Fruit fly (Drosophila melanogaster) whole organism, embryonic: ENCODE data around the gene ATPsyngamma.

Experiments used
- Awh ChIP-seq: fragments of 200-800 bp; sonication (Bioruptor generic); IDR thresholded peaks from 2 replicates; pipeline ENCODE4, ENCODE4 v1.3.6; 2022; ENCODE audit warnings: missing biosample characterization, missing genetic modification characterization
- B-H1 ChIP-seq: fragments of 200-800 bp; sonication (Bioruptor generic); IDR thresholded peaks from 3 replicates; pipeline ENCODE4 v1.3.6; 2022; ENCODE audit warnings: missing biosample characterization, missing genetic modification characterization
- BtbVII ChIP-seq: fragments of 200-800 bp; sonication (Bioruptor generic); optimal IDR thresholded peaks from 3 replicates; lab custom pipeline; 2017; ENCODE audit warnings: missing biosample characterization, mild to moderate bottlenecking, missing genetic modification characterization
- CG11456 ChIP-seq: fragments of 200-800 bp; sonication (Bioruptor generic); IDR thresholded peaks from 3 replicates; pipeline ENCODE4 v1.3.6; 2022; ENCODE audit warnings: missing biosample characterization, missing genetic modification characterization
- CG13424 ChIP-seq: fragments of 200-800 bp; sonication (Bioruptor generic); optimal IDR thresholded peaks from 2 replicates; lab custom pipeline; 2019; ENCODE audit warnings: missing biosample characterization, mild to moderate bottlenecking, missing genetic modification characterization, moderate library complexity
- CG15269 ChIP-seq: fragments of 200-800 bp; sonication (Bioruptor generic); optimal IDR thresholded peaks from 2 replicates; lab custom pipeline; 2018; ENCODE audit warnings: missing biosample characterization, mild to moderate bottlenecking, missing genetic modification characterization, moderate library complexity
- CG16815 ChIP-seq: fragments of 200-800 bp; sonication (Bioruptor generic); optimal IDR thresholded peaks from 3 replicates; lab custom pipeline; 2017; ENCODE audit warnings: missing biosample characterization, mild to moderate bottlenecking, missing genetic modification characterization
- CG17328 ChIP-seq: fragments of 200-800 bp; sonication (Bioruptor generic); IDR thresholded peaks from 2 replicates; pipeline ENCODE4 v1.3.6; 2022; ENCODE audit warnings: missing biosample characterization, missing genetic modification characterization
- CG17361 ChIP-seq: fragments of 200-800 bp; sonication (Bioruptor generic); IDR thresholded peaks from 3 replicates; pipeline ENCODE4 v1.3.6; 2022; ENCODE audit warnings: missing biosample characterization, missing genetic modification characterization
- CG17802 ChIP-seq: fragments of 200-800 bp; sonication (Bioruptor generic); optimal IDR thresholded peaks from 2 replicates; lab custom pipeline; 2018; ENCODE audit warnings: missing biosample characterization, mild to moderate bottlenecking, missing genetic modification characterization, moderate library complexity
- CG18619 ChIP-seq: fragments of 200-800 bp; sonication (Bioruptor generic); optimal IDR thresholded peaks from 3 replicates; lab custom pipeline; 2017; ENCODE audit warnings: missing biosample characterization, mild to moderate bottlenecking, missing genetic modification characterization
- CG30020 ChIP-seq: fragments of 200-800 bp; optimal IDR thresholded peaks from 2 replicates; lab custom pipeline; 2019; ENCODE audit warnings: missing biosample characterization, mild to moderate bottlenecking, missing genetic modification characterization, moderate library complexity
- CG4617 ChIP-seq: fragments of 200-800 bp; sonication (Bioruptor generic); optimal IDR thresholded peaks from 3 replicates; lab custom pipeline; 2016; ENCODE audit warnings: missing biosample characterization, missing genetic modification characterization, borderline replicate concordance
- CG4730 ChIP-seq: fragments of 200-800 bp; sonication (Bioruptor generic); IDR thresholded peaks from 2 replicates; pipeline ENCODE4 v1.3.6; 2022; ENCODE audit warnings: missing biosample characterization, missing genetic modification characterization
- CG7271 ChIP-seq: fragments of 200-800 bp; sonication (Bioruptor generic); optimal IDR thresholded peaks from 2 replicates; lab custom pipeline; 2018; ENCODE audit warnings: missing biosample characterization, mild to moderate bottlenecking, missing genetic modification characterization, moderate library complexity
- CG7963 ChIP-seq: fragments of 200-800 bp; sonication (Bioruptor generic); IDR thresholded peaks from 3 replicates; pipeline ENCODE4 v1.3.6; 2022; ENCODE audit warnings: missing biosample characterization, missing genetic modification characterization; ENCODE audit not compliant: partially characterized antibody
- CG8359 ChIP-seq: fragments of 200-800 bp; sonication (Bioruptor generic); optimal IDR thresholded peaks from 2 replicates; lab custom pipeline; 2017; ENCODE audit warnings: missing biosample characterization, mild to moderate bottlenecking, missing genetic modification characterization, borderline replicate concordance
- Camta ChIP-seq: fragments of 200-800 bp; sonication (Bioruptor generic); optimal IDR thresholded peaks from 2 replicates; lab custom pipeline; 2016; ENCODE audit warnings: missing biosample characterization, missing genetic modification characterization
- CoRest ChIP-seq: fragments of 200-800 bp; sonication (Bioruptor generic); optimal IDR thresholded peaks from 3 replicates; lab custom pipeline; 2018; ENCODE audit warnings: missing biosample characterization, mild to moderate bottlenecking, missing genetic modification characterization, moderate library complexity
- D19B ChIP-seq: fragments of 200-800 bp; sonication (Bioruptor generic); optimal IDR thresholded peaks from 2 replicates; lab custom pipeline; 2017; ENCODE audit warnings: missing biosample characterization, mild to moderate bottlenecking, missing genetic modification characterization
- Dfd ChIP-seq, 2 experiments: fragments of >200 bp; optimal IDR thresholded peaks; 2 replicates each; lab custom pipeline; 2017; ENCODE audit warnings: missing biosample characterization in 2 of 2, missing genetic modification characterization in 2 of 2
- Dip2 ChIP-seq: fragments of 200-800 bp; sonication (Bioruptor generic); IDR thresholded peaks from 2 replicates; pipeline ENCODE4 v1.3.6; 2022; ENCODE audit warnings: missing biosample characterization, missing genetic modification characterization
- Doc2 ChIP-seq: fragments of 200-800 bp; sonication (Bioruptor generic); IDR thresholded peaks from 2 replicates; pipeline ENCODE4 v1.3.6; 2022; ENCODE audit warnings: missing biosample characterization, missing genetic modification characterization
- E2f1 ChIP-seq: fragments of 200-800 bp; sonication (Bioruptor generic); IDR thresholded peaks from 2 replicates; pipeline ENCODE4 v1.3.6; 2022; ENCODE audit warnings: missing biosample characterization, missing genetic modification characterization
- Gsc ChIP-seq: fragments of 200-800 bp; sonication (Bioruptor generic); IDR thresholded peaks from 2 replicates; pipeline ENCODE4 v1.3.6; 2022; ENCODE audit warnings: missing biosample characterization, missing genetic modification characterization
- HmgD ChIP-seq: fragments of 200-800 bp; sonication (Bioruptor generic); optimal IDR thresholded peaks from 3 replicates; lab custom pipeline; 2016; ENCODE audit warnings: missing biosample characterization, missing genetic modification characterization
- Hr51 ChIP-seq, 2 experiments: fragments of 200-800 bp; sonication (Bioruptor generic); optimal IDR thresholded peaks; 2 replicates in 1 of 2; 3 replicates in 1 of 2; lab custom pipeline; 2016 to 2018; ENCODE audit warnings: missing biosample characterization in 2 of 2, missing genetic modification characterization in 2 of 2, mild to moderate bottlenecking in 1 of 2, moderate library complexity in 1 of 2
- NFAT ChIP-seq: fragments of 200-800 bp; sonication (Bioruptor generic); IDR thresholded peaks from 2 replicates; pipeline ENCODE4 v1.3.6; 2022; ENCODE audit warnings: missing biosample characterization, missing genetic modification characterization
- Nf-YB ChIP-seq: fragments of 200-800 bp; sonication (Bioruptor generic); optimal IDR thresholded peaks from 3 replicates; lab custom pipeline; 2019; ENCODE audit warnings: missing biosample characterization, mild to moderate bottlenecking, missing genetic modification characterization, moderate library complexity
- Side ChIP-seq: fragments of 200-800 bp; sonication (Bioruptor generic); optimal IDR thresholded peaks from 2 replicates; lab custom pipeline; 2016; ENCODE audit warnings: missing biosample characterization, missing genetic modification characterization
- amos ChIP-seq: fragments of 200-800 bp; sonication (Bioruptor generic); IDR thresholded peaks from 2 replicates; pipeline ENCODE4 v1.3.6; 2022; ENCODE audit warnings: missing biosample characterization, missing genetic modification characterization; ENCODE audit not compliant: partially characterized antibody
- ara ChIP-seq: fragments of 200-800 bp; sonication (Bioruptor generic); IDR thresholded peaks from 2 replicates; pipeline ENCODE4 v1.3.6; 2022; ENCODE audit warnings: missing biosample characterization, missing genetic modification characterization
- ato ChIP-seq: fragments of 200-800 bp; sonication (Bioruptor generic); IDR thresholded peaks from 2 replicates; pipeline ENCODE4 v1.3.6; 2022; ENCODE audit warnings: missing biosample characterization, missing genetic modification characterization; ENCODE audit not compliant: partially characterized antibody
- bigmax ChIP-seq: fragments of 200-800 bp; sonication (Bioruptor generic); optimal IDR thresholded peaks from 2 replicates; lab custom pipeline; 2018; ENCODE audit warnings: missing biosample characterization, mild to moderate bottlenecking, missing genetic modification characterization
- dmrt99B ChIP-seq: fragments of 200-800 bp; sonication (Bioruptor generic); optimal IDR thresholded peaks from 2 replicates; lab custom pipeline; 2018; ENCODE audit warnings: missing biosample characterization, mild to moderate bottlenecking, missing genetic modification characterization, moderate library complexity
- exex ChIP-seq: fragments of 200-800 bp; sonication (Bioruptor generic); optimal IDR thresholded peaks from 4 replicates; lab custom pipeline; 2018; ENCODE audit warnings: missing biosample characterization, mild to moderate bottlenecking, missing genetic modification characterization, moderate library complexity
- gro ChIP-seq: fragments of 200-800 bp; sonication (Bioruptor generic); optimal IDR thresholded peaks from 2 replicates; lab custom pipeline; 2016; ENCODE audit warnings: missing biosample characterization, missing genetic modification characterization
- hth ChIP-seq: fragments of >200 bp; optimal IDR thresholded peaks from 2 replicates; lab custom pipeline; 2017; ENCODE audit warnings: inconsistent platforms
- insv ChIP-seq, 2 experiments: fragments of 200-800 bp; sonication (Bioruptor generic); optimal IDR thresholded peaks; 3 replicates each; lab custom pipeline; 2016 to 2018; ENCODE audit warnings: missing biosample characterization in 2 of 2, missing genetic modification characterization in 2 of 2
- knrl ChIP-seq: fragments of 200-800 bp; sonication (Bioruptor generic); IDR thresholded peaks from 3 replicates; pipeline ENCODE4 v1.3.6; 2022; ENCODE audit warnings: missing biosample characterization, missing genetic modification characterization; ENCODE audit not compliant: partially characterized antibody
- nmo ChIP-seq: fragments of 200-800 bp; sonication (Bioruptor generic); optimal IDR thresholded peaks from 2 replicates; lab custom pipeline; 2018; ENCODE audit warnings: missing biosample characterization, mild to moderate bottlenecking, missing genetic modification characterization, moderate library complexity
- otp ChIP-seq: fragments of 200-800 bp; sonication (Bioruptor generic); IDR thresholded peaks from 3 replicates; pipeline ENCODE4, ENCODE4 v1.3.6; 2022; ENCODE audit warnings: missing biosample characterization, missing genetic modification characterization
- sna ChIP-seq: fragments of 200-800 bp; sonication (Bioruptor generic); IDR thresholded peaks from 2 replicates; pipeline ENCODE4 v1.3.6; 2022; ENCODE audit warnings: missing biosample characterization, missing genetic modification characterization; ENCODE audit not compliant: partially characterized antibody
- so ChIP-seq: fragments of 200-800 bp; sonication (Bioruptor generic); IDR thresholded peaks from 3 replicates; pipeline ENCODE4 v1.3.6; 2022; ENCODE audit warnings: missing biosample characterization, missing genetic modification characterization
- ssp ChIP-seq: fragments of 200-800 bp; sonication (Bioruptor generic); IDR thresholded peaks from 2 replicates; pipeline ENCODE4 v1.3.6; 2022; ENCODE audit warnings: missing biosample characterization, missing genetic modification characterization
- stc ChIP-seq: fragments of 200-800 bp; sonication (Bioruptor generic); IDR thresholded peaks from 2 replicates; pipeline ENCODE4 v1.3.6; 2022; ENCODE audit warnings: missing biosample characterization, missing genetic modification characterization
- sug ChIP-seq: fragments of 200-800 bp; optimal IDR thresholded peaks from 2 replicates; lab custom pipeline; 2019; ENCODE audit warnings: missing biosample characterization, mild to moderate bottlenecking, missing genetic modification characterization, moderate library complexity
- trh ChIP-seq: fragments of 200-800 bp; sonication (Bioruptor generic); optimal IDR thresholded peaks from 2 replicates; lab custom pipeline; 2016; ENCODE audit warnings: missing biosample characterization, missing genetic modification characterization
- wdn ChIP-seq: fragments of 200-800 bp; sonication (Bioruptor generic); IDR thresholded peaks from 2 replicates; pipeline ENCODE4 v1.3.6; 2022; ENCODE audit warnings: missing biosample characterization, missing genetic modification characterization
- yki ChIP-seq: fragments of >200 bp; optimal IDR thresholded peaks from 3 replicates; lab custom pipeline; 2018

ATPsyngamma gene

DNA sequence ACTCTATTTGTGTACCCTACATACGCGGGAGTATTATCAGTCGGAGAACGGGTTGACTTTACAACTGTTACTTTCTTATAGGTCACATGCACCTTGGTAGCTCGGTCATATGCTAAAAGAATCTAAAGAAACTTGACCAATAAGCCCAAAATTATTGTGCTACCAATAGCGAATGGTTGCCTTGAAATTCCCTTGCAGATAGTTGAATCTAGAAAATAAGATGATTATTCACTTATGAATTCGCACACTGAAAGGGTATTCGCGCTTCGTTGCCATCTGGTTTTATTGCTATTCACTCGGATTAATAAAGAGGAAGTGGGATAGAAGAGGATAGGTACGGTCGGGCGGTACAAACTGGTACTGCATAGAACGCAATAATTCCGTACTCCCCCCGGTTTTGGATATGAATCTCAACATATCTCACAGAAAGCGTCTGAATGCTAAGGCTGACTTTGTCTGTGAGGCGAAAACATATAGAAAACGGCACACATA lies 24.9 kb upstream of the ATPsyngamma start (continued):
- TF ChIP-seq BtbVII (GFP tag; lab: Kevin White, UChicago) (peak; percentile 33), so (GFP tag; lab: Robert Waterston, UW) (peak; percentile 57; the same call in 2 of the 3 replicates), Camta (peak; percentile 45), gro (GFP tag; lab: Kevin White, UChicago) (no peak), Gsc (GFP tag; lab: Robert Waterston, UW) (no peak), CG17361 (GFP tag; lab: Robert Waterston, UW) (peak; percentile 80), otp (GFP tag; lab: Robert Waterston, UW) (0 out of 3 replicates have a peak, but pooled peaks have one; percentile 30), amos (GFP tag; lab: Robert Waterston, UW) (no peak), bigmax (GFP tag; lab: Kevin White, UChicago) (no peak), sna (GFP tag; lab: Robert Waterston, UW) (no peak), dmrt99B (peak; percentile 67), CG18619 (GFP tag; lab: Kevin White, UChicago) (peak; percentile 78), insv (GFP tag; optimal IDR thresholded peaks at IDR 0.05; lab: Kevin White, UChicago) (no peak), CG17802 (tag; lab: Kevin White, UChicago) (peak; percentile 8), Side (GFP tag; lab: Kevin White, UChicago) (peak; percentile 34), CG17328 (GFP tag; lab: Robert Waterston, UW) (peak; percentile 43; the same call in 1 of the 2 replicates), Nf-YB (GFP tag; lab: Kevin White, UChicago) (peak; percentile 54), Hr51 (GFP tag; optimal IDR thresholded peaks at IDR 0.05; lab: Kevin White, UChicago) (peak; percentile 74 to 82), hth (no peak), yki (lab: Kevin White, UChicago) (no peak), exex (tag; lab: Kevin White, UChicago) (peak; percentile 65), Doc2 (GFP tag; lab: Robert Waterston, UW) (no peak), CG11456 (GFP tag; lab: Robert Waterston, UW) (peak; percentile 68; the same call in 2 of the 3 replicates), ato (GFP tag; lab: Robert Waterston, UW) (no peak), CoRest (peak; percentile 88), HmgD (GFP tag; lab: Kevin White, UChicago) (no peak), trh (GFP tag; lab: Kevin White, UChicago) (peak; percentile 27), CG13424 (peak; percentile 77), CG15269 (tag; lab: Kevin White, UChicago) (peak; percentile 81), Awh (GFP tag; lab: Robert Waterston, UW) (no peak), knrl (GFP tag; lab: Robert Waterston, UW) (no peak), D19B (GFP tag; lab: Kevin White, UChicago) (peak; percentile 87), Dip2 (0 out of 2 replicates have a peak, but pooled peaks have one; percentile 10), ssp (GFP tag; lab: Robert Waterston, UW) (peak; percentile 59), sug (tag; lab: Kevin White, UChicago) (peak; percentile 40), ara (peak; percentile 36; the same call in 1 of the 2 replicates), NFAT (GFP tag; lab: Robert Waterston, UW) (no peak), CG16815 (GFP tag; lab: Kevin White, UChicago) (peak; percentile 77), Dfd (GFP tag; optimal IDR thresholded peaks at IDR 0.05; lab: Kevin White, UChicago) (no peak), B-H1 (GFP tag; lab: Robert Waterston, UW) (peak; percentile 40), CG8359 (GFP tag; lab: Kevin White, UChicago) (no peak), E2f1 (GFP tag; lab: Robert Waterston, UW) (peak; percentile 63; the same call in 1 of the 2 replicates), nmo (GFP tag; lab: Kevin White, UChicago) (peak; percentile 83), CG7963 (GFP tag; lab: Robert Waterston, UW) (no peak), CG4730 (peak; percentile 64; the same call in 1 of the 2 replicates), CG7271 (tag; lab: Kevin White, UChicago) (no peak), CG30020 (no peak), wdn (peak; percentile 56), stc (GFP tag; lab: Robert Waterston, UW) (peak; percentile 60; the same call in 1 of the 2 replicates), CG4617 (GFP tag; lab: Kevin White, UChicago) (peak; percentile 19)
